Worm (Caenorhabditis elegans) whole organism, L1 larva: ENCODE measurements around the gene Y105C5B.17.
"Not testable (repeated sequence)": the region's sequence is repeated elsewhere in the genome, so short reads cannot be mapped to it uniquely, and the experiment has no call there.

Experiments
- C16A3.4 ChIP-seq: fragments of 150-350 bp; optimal IDR thresholded peaks from 2 replicates; lab custom pipeline; 2014; ENCODE audit warnings: missing biosample characterization, missing genetic modification characterization
- F16B12.6 ChIP-seq: fragments of 150-350 bp; optimal IDR thresholded peaks from 2 replicates; lab custom pipeline; 2014; ENCODE audit warnings: missing biosample characterization, missing genetic modification characterization
- aha-1 ChIP-seq: fragments of 150-350 bp; optimal IDR thresholded peaks from 2 replicates; lab custom pipeline; 2014; ENCODE audit warnings: missing biosample characterization, missing genetic modification characterization
- alr-1 ChIP-seq: fragments of 200-800 bp; sonication (Bioruptor generic); optimal IDR thresholded peaks from 2 replicates; lab custom pipeline; 2018; ENCODE audit warnings: borderline replicate concordance, mild to moderate bottlenecking, missing genetic modification characterization, missing compliant biosample characterization
- aly-2 ChIP-seq: fragments of 150-350 bp; optimal IDR thresholded peaks from 2 replicates; lab custom pipeline; 2014; ENCODE audit warnings: missing biosample characterization, missing genetic modification characterization
- ama-1 ChIP-seq: fragments of 150-350 bp; optimal IDR thresholded peaks from 2 replicates; lab custom pipeline; 2014
- blmp-1 ChIP-seq: fragments of 150-350 bp; optimal IDR thresholded peaks from 2 replicates; lab custom pipeline; 2014; ENCODE audit warnings: missing biosample characterization, missing genetic modification characterization
- ceh-90 ChIP-seq: sonication (generic microtip); optimal IDR thresholded peaks from 2 replicates; lab custom pipeline; 2016; ENCODE audit warnings: missing genetic modification characterization, missing compliant biosample characterization
- ces-1 ChIP-seq: fragments of 150-350 bp; optimal IDR thresholded peaks from 2 replicates; lab custom pipeline; 2014; ENCODE audit warnings: missing biosample characterization, missing genetic modification reagents, missing genetic modification characterization
- dpl-1 ChIP-seq, 3 experiments: fragments of 150-350 bp in 2 of 3; sonication (generic microtip) in 1 of 3; optimal IDR thresholded peaks; 2 replicates each; lab custom pipeline; 2014 to 2017; ENCODE audit warnings: missing biosample characterization in 3 of 3, missing genetic modification characterization in 3 of 3, missing genetic modification reagents in 3 of 3
- efl-1 ChIP-seq, 4 experiments: fragments of 150-350 bp; optimal IDR thresholded peaks in 3 of 4; peaks in 1 of 4; 1 replicate in 1 of 4; 2 replicates in 3 of 4; lab custom pipeline; 2014; ENCODE audit warnings: missing biosample characterization in 2 of 4, missing genetic modification characterization in 2 of 4, missing genetic modification reagents in 2 of 4
- egl-13 ChIP-seq: sonication (generic microtip); optimal IDR thresholded peaks from 2 replicates; lab custom pipeline; 2016; ENCODE audit warnings: missing genotype, missing genetic modification reagents, missing genetic modification characterization, missing compliant biosample characterization
- elt-3 ChIP-seq, 6 experiments: fragments of 150-350 bp in 1 of 6; sonication (generic microtip); optimal IDR thresholded peaks; 2 replicates each; lab custom pipeline; 2017 to 2018; ENCODE audit warnings: missing biosample characterization in 6 of 6, missing genetic modification characterization in 6 of 6, inconsistent platforms in 1 of 6
- fkh-10 ChIP-seq: sonication (generic microtip); optimal IDR thresholded peaks from 2 replicates; lab custom pipeline; 2017; ENCODE audit warnings: missing biosample characterization, missing genetic modification reagents, missing genetic modification characterization
- fkh-4 ChIP-seq: sonication (generic microtip); optimal IDR thresholded peaks from 2 replicates; lab custom pipeline; 2016; ENCODE audit warnings: missing compliant biosample characterization, missing genetic modification characterization, borderline replicate concordance
- hlh-17 ChIP-seq: fragments of 200-800 bp; sonication (Bioruptor generic); optimal IDR thresholded peaks from 2 replicates; lab custom pipeline; 2018; ENCODE audit warnings: missing genetic modification characterization, mild to moderate bottlenecking, missing compliant biosample characterization, moderate library complexity, borderline replicate concordance
- hpl-2 ChIP-seq: fragments of 150-350 bp; optimal IDR thresholded peaks from 2 replicates; lab custom pipeline; 2014; ENCODE audit warnings: missing biosample characterization, missing genetic modification reagents, missing genetic modification characterization
- irx-1 ChIP-seq: sonication (generic microtip); optimal IDR thresholded peaks from 2 replicates; lab custom pipeline; 2016; ENCODE audit warnings: missing genetic modification characterization, missing compliant biosample characterization
- isw-1 ChIP-seq: fragments of 200-800 bp; sonication (Bioruptor generic); IDR thresholded peaks from 2 replicates; pipeline ENCODE4 v1.3.6; 2022; ENCODE audit warnings: missing genetic modification characterization, missing compliant biosample characterization
- jun-1 ChIP-seq: fragments of 150-350 bp; optimal IDR thresholded peaks from 2 replicates; lab custom pipeline; 2014; ENCODE audit warnings: missing biosample characterization, missing genetic modification reagents, missing genetic modification characterization
- lin-13 ChIP-seq: fragments of 150-350 bp; optimal IDR thresholded peaks from 2 replicates; lab custom pipeline; 2014; ENCODE audit warnings: missing biosample characterization, missing genetic modification reagents, missing genetic modification characterization
- lir-3 ChIP-seq: sonication (generic microtip); optimal IDR thresholded peaks from 2 replicates; lab custom pipeline; 2016; ENCODE audit warnings: mild to moderate bottlenecking, missing genetic modification characterization, moderate library complexity, missing compliant biosample characterization; ENCODE audit not compliant: poor library complexity
- mdl-1 ChIP-seq, 2 experiments: fragments of 150-350 bp; optimal IDR thresholded peaks; 2 replicates each; lab custom pipeline; 2014 to 2017; ENCODE audit warnings: missing biosample characterization in 2 of 2, missing genetic modification characterization in 2 of 2, inconsistent platforms in 1 of 2
- mep-1 ChIP-seq: fragments of 150-350 bp; optimal IDR thresholded peaks from 2 replicates; lab custom pipeline; 2014; ENCODE audit warnings: missing biosample characterization, missing genetic modification characterization
- nhr-11 ChIP-seq: fragments of 150-350 bp; optimal IDR thresholded peaks from 2 replicates; lab custom pipeline; 2014; ENCODE audit warnings: missing biosample characterization, missing genetic modification characterization
- nhr-19 ChIP-seq: fragments of 200-800 bp; sonication (Bioruptor generic); conservative IDR thresholded peaks from 2 replicates; pipeline ENCODE4 v1.3.6; 2022; ENCODE audit warnings: missing genetic modification characterization, missing compliant biosample characterization
- nhr-20 ChIP-seq: sonication (generic microtip); optimal IDR thresholded peaks from 2 replicates; lab custom pipeline; 2016; ENCODE audit warnings: mild to moderate bottlenecking, missing genetic modification characterization, missing compliant biosample characterization
- nhr-47 ChIP-seq: sonication (generic microtip); optimal IDR thresholded peaks from 2 replicates; lab custom pipeline; 2016; ENCODE audit warnings: mild to moderate bottlenecking, missing genetic modification characterization, moderate library complexity, missing compliant biosample characterization
- nhr-71 ChIP-seq: sonication (generic microtip); optimal IDR thresholded peaks from 2 replicates; lab custom pipeline; 2016; ENCODE audit warnings: mild to moderate bottlenecking, missing genetic modification characterization, moderate library complexity, missing compliant biosample characterization
- nhr-76 ChIP-seq: sonication (generic microtip); optimal IDR thresholded peaks from 2 replicates; lab custom pipeline; 2017; ENCODE audit warnings: missing biosample characterization, missing genetic modification characterization
- nhr-77 ChIP-seq: fragments of 150-350 bp; optimal IDR thresholded peaks from 2 replicates; lab custom pipeline; 2014; ENCODE audit warnings: missing biosample characterization, missing genetic modification characterization
- nhr-84 ChIP-seq: sonication (generic microtip); optimal IDR thresholded peaks from 2 replicates; lab custom pipeline; 2017; ENCODE audit warnings: missing biosample characterization, missing genetic modification characterization
- pqm-1 ChIP-seq: sonication (generic microtip); optimal IDR thresholded peaks from 3 replicates; lab custom pipeline; 2017; ENCODE audit warnings: missing biosample characterization, missing genetic modification characterization
- rnt-1 ChIP-seq: sonication (generic microtip); optimal IDR thresholded peaks from 2 replicates; lab custom pipeline; 2016; ENCODE audit warnings: mild to moderate bottlenecking, missing genetic modification characterization, moderate library complexity, missing compliant biosample characterization
- skn-1 ChIP-seq: fragments of 150-350 bp; optimal IDR thresholded peaks from 2 replicates; lab custom pipeline; 2014; ENCODE audit warnings: missing biosample characterization, missing genetic modification characterization
- snpc-4 ChIP-seq: fragments of 150-350 bp; optimal IDR thresholded peaks from 2 replicates; lab custom pipeline; 2014; ENCODE audit warnings: missing biosample characterization, missing genetic modification characterization
- sup-37 ChIP-seq: fragments of 200-800 bp; sonication (Bioruptor generic); optimal IDR thresholded peaks from 2 replicates; lab custom pipeline; 2018; ENCODE audit warnings: mild to moderate bottlenecking, missing genetic modification characterization, missing compliant biosample characterization
- swsn-7 ChIP-seq: sonication (generic microtip); optimal IDR thresholded peaks from 2 replicates; lab custom pipeline; 2016; ENCODE audit warnings: missing genetic modification characterization, missing compliant biosample characterization
- unc-98 ChIP-seq: fragments of 200-800 bp; sonication (Bioruptor generic); IDR thresholded peaks from 2 replicates; pipeline ENCODE4 v1.3.6; 2022; ENCODE audit warnings: missing genetic modification characterization, missing compliant biosample characterization
- vab-15 ChIP-seq: sonication (generic microtip); optimal IDR thresholded peaks from 2 replicates; lab custom pipeline; 2017; ENCODE audit warnings: missing genotype, mild to moderate bottlenecking, missing genetic modification characterization, missing compliant biosample characterization
- xbp-1 ChIP-seq: sonication (generic microtip); optimal IDR thresholded peaks from 2 replicates; lab custom pipeline; 2016; ENCODE audit warnings: missing genetic modification characterization, missing compliant biosample characterization
- zip-4 ChIP-seq: fragments of 200-800 bp; sonication (Bioruptor generic); optimal IDR thresholded peaks from 2 replicates; lab custom pipeline; 2018; ENCODE audit warnings: mild to moderate bottlenecking, missing genetic modification characterization, moderate library complexity, missing compliant biosample characterization
- ztf-11 ChIP-seq, 2 experiments: sonication (generic microtip); optimal IDR thresholded peaks; 2 replicates each; lab custom pipeline; 2016 to 2017; ENCODE audit warnings: missing genetic modification characterization in 2 of 2, missing biosample characterization in 1 of 2, missing compliant biosample characterization in 1 of 2

Gene Y105C5B.17

DNA sequence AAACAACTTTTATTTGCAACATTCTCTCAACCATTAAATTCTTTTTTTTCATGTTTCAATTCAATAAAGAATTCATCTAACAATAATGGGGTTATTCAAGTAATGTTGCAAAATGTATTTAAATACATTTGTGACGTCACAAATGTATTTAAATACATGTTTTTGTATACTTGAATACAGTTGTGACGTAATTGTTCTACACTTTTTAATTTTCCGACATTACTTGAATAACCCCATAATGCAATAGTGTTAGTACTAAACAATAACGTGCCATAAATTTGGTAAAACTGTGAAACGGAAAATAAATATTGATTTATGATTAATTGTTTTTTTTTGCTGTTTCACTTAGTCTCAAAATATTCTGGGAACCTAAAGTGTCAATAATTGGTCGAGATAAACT lies 16.7 kb downstream of the Y105C5B.17 start:
- not testable (repeated sequence) for TF ChIP-seq efl-1 (optimal IDR thresholded peaks at IDR 0.05; lab: Kevin White, UChicago)
- TF ChIP-seq efl-1 (GFP tag; optimal IDR thresholded peaks at IDR 0.05 in 1 of 2; lab: Kevin White, UChicago) = peak in 1 of 2 experiments; percentile 46

DNA sequence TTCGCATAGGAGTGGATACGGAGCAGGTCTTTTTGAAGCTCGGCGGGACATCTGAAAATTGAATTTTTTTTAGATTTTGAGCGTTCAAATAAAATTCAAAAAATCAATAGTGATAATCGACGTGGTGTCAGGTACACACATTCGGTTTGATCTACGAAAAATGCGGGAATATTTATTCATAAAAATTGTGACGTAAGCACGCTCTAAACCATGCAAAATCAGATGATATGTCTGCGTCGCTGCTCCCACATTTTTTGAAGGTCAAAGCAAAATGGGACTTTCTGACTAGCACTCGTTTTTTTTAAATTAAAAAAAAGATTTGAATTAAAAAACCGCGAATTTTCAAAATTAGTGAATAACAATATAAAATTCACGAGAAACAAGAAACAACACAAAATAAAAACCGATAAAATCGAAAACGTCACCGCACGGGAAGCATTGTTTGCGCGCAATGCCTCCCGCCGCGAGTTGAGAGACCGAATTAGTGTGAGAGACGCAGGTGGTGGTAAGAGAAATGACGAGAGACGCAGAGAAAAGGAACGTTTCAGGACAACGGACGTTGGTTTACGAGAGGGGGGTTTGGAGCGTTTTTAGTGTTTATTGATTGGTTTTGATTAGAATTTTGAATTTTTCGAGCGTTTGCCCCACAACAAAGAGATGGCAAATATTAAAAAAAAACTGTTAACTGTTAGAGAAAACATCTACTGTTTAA lies 21.2 kb downstream of the Y105C5B.17 start, which contains the start of gene Y105C5B.19:
Gene Y105C5B.19, minus strand, starts transcription at position 51 of the 712 bp plus-strand sequence.
- no peak for TF ChIP-seq ceh-90
- no peak for TF ChIP-seq egl-13 (tag; lab: Kevin White, UChicago)
- peak in 1 of 2 experiments; percentile 11 for TF ChIP-seq mdl-1 (tag; optimal IDR thresholded peaks at IDR 0.05; lab: Kevin White, UChicago)
- no peak for TF ChIP-seq nhr-71 (tag; lab: Kevin White, UChicago)
- TF ChIP-seq nhr-19 (GFP tag; lab: Robert Waterston, UW) = no peak
- TF ChIP-seq xbp-1 (tag; lab: Kevin White, UChicago) = peak; percentile 8
- no peak for TF ChIP-seq aha-1 (tag; lab: Kevin White, UChicago)
- no peak for TF ChIP-seq zip-4 (GFP tag; lab: Kevin White, UChicago)
- TF ChIP-seq lin-13 (GFP tag; lab: Kevin White, UChicago) = peak; percentile 1
- TF ChIP-seq snpc-4 = peak; percentile 2
- no peak for TF ChIP-seq unc-98 (GFP tag; lab: Robert Waterston, UW)
- TF ChIP-seq nhr-20 (tag; lab: Kevin White, UChicago) = peak; percentile 33
- peak; percentile 6; the same call in 1 of the 2 replicates for TF ChIP-seq isw-1 (GFP tag; lab: Robert Waterston, UW)
- TF ChIP-seq nhr-76 (tag; lab: Kevin White, UChicago) = no peak
- no peak for TF ChIP-seq irx-1
- no peak for TF ChIP-seq nhr-11
- peak; percentile 9 for TF ChIP-seq nhr-77
- peak; percentile 41 to 60 for TF ChIP-seq efl-1 (optimal IDR thresholded peaks at IDR 0.05; lab: Kevin White, UChicago)
- TF ChIP-seq efl-1 (GFP tag; optimal IDR thresholded peaks at IDR 0.05 in 1 of 2; lab: Kevin White, UChicago) = no peak
- no peak for TF ChIP-seq nhr-84 (tag; lab: Kevin White, UChicago)
- TF ChIP-seq dpl-1 (GFP tag; optimal IDR thresholded peaks at IDR 0.05; lab: Kevin White, UChicago) = peak in 2 of 3 experiments; percentile 7 to 27
- peak; percentile 10 for TF ChIP-seq swsn-7
- peak in 1 of 2 experiments; percentile 23 for TF ChIP-seq ztf-11 (tag; optimal IDR thresholded peaks at IDR 0.05; lab: Kevin White, UChicago)
- no peak for TF ChIP-seq pqm-1 (tag; lab: Kevin White, UChicago)
- TF ChIP-seq blmp-1 (tag; lab: Kevin White, UChicago) = peak; percentile 36

DNA sequence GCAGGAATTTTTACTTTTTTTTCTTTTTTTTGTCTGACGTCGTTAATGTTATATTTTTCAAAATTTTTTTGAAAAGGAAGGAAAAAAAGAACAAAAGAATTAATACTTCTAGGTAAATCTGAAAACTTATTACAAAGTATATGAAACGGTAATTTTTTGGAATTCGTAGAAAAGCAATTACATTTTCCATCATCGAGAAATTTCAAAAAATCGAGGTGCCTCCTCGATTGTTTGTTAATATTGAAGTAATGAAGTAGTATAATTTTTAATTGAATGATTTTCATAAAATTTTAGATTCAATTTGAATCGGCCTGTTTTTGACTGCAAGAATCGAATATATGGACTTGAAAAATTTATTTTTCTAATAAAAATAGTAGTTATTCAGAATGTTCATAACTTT lies 28.5 kb downstream of the Y105C5B.17 start:
- TF ChIP-seq ztf-11 (tag; optimal IDR thresholded peaks at IDR 0.05; lab: Kevin White, UChicago) (no peak), fkh-4 (tag; lab: Kevin White, UChicago) (no peak), efl-1 (optimal IDR thresholded peaks at IDR 0.05; lab: Kevin White, UChicago) (no peak), efl-1 (GFP tag; optimal IDR thresholded peaks at IDR 0.05 in 1 of 2; lab: Kevin White, UChicago) (peak in 1 of 2 experiments; percentile 1), egl-13 (tag; lab: Kevin White, UChicago) (no peak), F16B12.6 (no peak), fkh-10 (GFP tag; lab: Kevin White, UChicago) (no peak)

DNA sequence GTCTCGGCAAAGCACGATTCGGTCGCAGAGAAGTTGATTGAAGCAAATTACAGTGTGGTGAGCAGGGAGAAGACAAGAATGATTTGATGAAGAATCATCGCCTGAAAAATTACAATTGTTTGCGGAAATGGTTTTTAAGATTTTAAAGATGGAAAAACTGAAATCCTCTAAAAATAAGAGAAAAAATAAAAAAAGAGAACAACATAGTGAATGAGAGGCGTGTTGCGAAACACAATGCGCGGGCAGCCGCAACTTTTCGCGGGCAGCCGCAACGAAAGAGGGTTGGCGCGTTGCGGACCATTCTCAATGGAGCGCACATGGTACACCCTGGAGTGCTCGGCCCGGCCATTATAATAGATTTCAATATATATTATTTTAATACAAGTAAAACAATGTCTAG lies 31.6 kb downstream of the Y105C5B.17 start, which contains the start of gene Y105C5B.20:
Gene Y105C5B.20, minus strand, starts transcription at position 101 of the 400 bp plus-strand sequence.
- no peak for TF ChIP-seq nhr-20 (tag; lab: Kevin White, UChicago)
- TF ChIP-seq rnt-1 (tag; lab: Kevin White, UChicago) = no peak
- TF ChIP-seq egl-13 (tag; lab: Kevin White, UChicago) = no peak
- no peak for TF ChIP-seq ama-1 (lab: Kevin White, UChicago)
- TF ChIP-seq alr-1 = no peak
- TF ChIP-seq, all 84 proteins: peak for 0

DNA sequence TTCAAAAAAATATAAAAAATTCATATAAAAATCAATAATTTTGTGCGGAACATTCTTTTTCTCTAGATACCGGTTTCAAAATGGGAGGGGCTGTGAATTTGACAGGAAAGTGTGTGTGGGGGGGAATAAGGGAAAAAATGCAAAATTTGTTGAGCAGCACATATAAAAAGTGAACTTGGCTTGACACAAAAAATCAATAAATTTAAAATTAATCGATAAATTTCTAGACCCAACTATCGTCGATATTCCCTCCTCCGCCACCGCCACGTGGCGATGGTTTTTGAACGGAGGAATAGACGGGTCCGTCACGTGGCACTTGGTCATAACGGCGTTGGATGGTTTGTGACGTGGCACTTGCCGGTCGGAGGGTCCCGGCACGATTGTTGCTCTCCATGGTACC lies 35.0 kb downstream of the Y105C5B.17 start:
- TF ChIP-seq C16A3.4 (tag; lab: Kevin White, UChicago) (no peak), hpl-2 (no peak), jun-1 (tag; lab: Kevin White, UChicago) (no peak), vab-15 (tag; lab: Kevin White, UChicago) (no peak), skn-1 (tag; lab: Kevin White, UChicago) (no peak), nhr-47 (no peak), aly-2 (tag; lab: Kevin White, UChicago) (no peak), mep-1 (tag; lab: Kevin White, UChicago) (no peak), sup-37 (GFP tag; lab: Kevin White, UChicago) (no peak), nhr-20 (tag; lab: Kevin White, UChicago) (no peak), mdl-1 (tag; optimal IDR thresholded peaks at IDR 0.05; lab: Kevin White, UChicago) (no peak), hlh-17 (GFP tag; lab: Kevin White, UChicago) (no peak), elt-3 (tag; optimal IDR thresholded peaks at IDR 0.05; lab: Kevin White, UChicago) (no peak), blmp-1 (tag; lab: Kevin White, UChicago) (no peak), lir-3 (no peak), ces-1 (no peak), zip-4 (GFP tag; lab: Kevin White, UChicago) (no peak)
